Fruit fly (Drosophila melanogaster): ENCODE results near the gene CG13707.

The CG13707 gene

dm6 chr3L:4800641-4801040 lies 39.3 kb downstream of the CG13707 start:
- TF ChIP-seq tj (GFP tag; optimal IDR thresholded peaks at IDR 0.05) (no peak), toe (GFP tag; optimal IDR thresholded peaks at IDR 0.05) (no peak), ovo (GFP tag; optimal IDR thresholded peaks at IDR 0.05) (no peak), CG1620 (GFP tag; optimal IDR thresholded peaks at IDR 0.05) (no peak), pad (GFP tag; optimal IDR thresholded peaks at IDR 0.05) (no peak), CG14711 (tag; optimal IDR thresholded peaks at IDR 0.05) (no peak)
